Worm (Caenorhabditis elegans) whole organism, L4 larva: ENCODE measurements around the gene T10H4.13.

Experiments used
- F10B5.3 ChIP-seq: sonication (generic microtip); optimal IDR thresholded peaks from 2 replicates; lab custom pipeline; 2016; ENCODE audit warnings: mild to moderate bottlenecking, missing genetic modification characterization, missing compliant biosample characterization
- F37D6.2 ChIP-seq: sonication (generic microtip); optimal IDR thresholded peaks from 2 replicates; lab custom pipeline; 2016; ENCODE audit warnings: mild to moderate bottlenecking, missing genetic modification characterization, missing compliant biosample characterization
- R02D3.7 ChIP-seq: fragments of 150-350 bp; sonication (generic microtip); optimal IDR thresholded peaks from 3 replicates; lab custom pipeline; 2014; ENCODE audit warnings: missing biosample characterization, missing genetic modification characterization
- Y5F2A.4 ChIP-seq: fragments of 200-800 bp; sonication (Bioruptor generic); optimal IDR thresholded peaks from 2 replicates; lab custom pipeline; 2018; ENCODE audit warnings: mild to moderate bottlenecking, missing genetic modification characterization, missing compliant biosample characterization
- aha-1 ChIP-seq: fragments of 150-350 bp; peaks from one replicate; lab custom pipeline; 2014; ENCODE audit warnings: missing biosample characterization, missing genetic modification characterization
- ama-1 ChIP-seq: fragments of 150-350 bp; optimal IDR thresholded peaks from 2 replicates; lab custom pipeline; 2014; ENCODE audit warnings: inconsistent platforms, mixed read lengths
- attf-4 ChIP-seq: sonication (generic microtip); optimal IDR thresholded peaks from 3 replicates; lab custom pipeline; 2017; ENCODE audit warnings: missing biosample characterization, missing genetic modification characterization
- ceh-20 ChIP-seq: fragments of 200-800 bp; sonication (Bioruptor generic); IDR thresholded peaks from 2 replicates; pipeline ENCODE4 v1.3.6; 2022; ENCODE audit warnings: missing genetic modification reagents, missing genetic modification characterization, missing compliant biosample characterization
- ceh-28 ChIP-seq: fragments of 150-350 bp; optimal IDR thresholded peaks from 2 replicates; lab custom pipeline; 2014; ENCODE audit warnings: missing biosample characterization, missing genetic modification reagents, missing genetic modification characterization
- ceh-44 ChIP-seq: fragments of 200-800 bp; sonication (Bioruptor generic); IDR thresholded peaks from 2 replicates; pipeline ENCODE4 v1.3.6; 2022; ENCODE audit warnings: missing genetic modification reagents, missing genetic modification characterization, missing compliant biosample characterization
- cey-2 ChIP-seq: sonication (generic microtip); optimal IDR thresholded peaks from 3 replicates; lab custom pipeline; 2017; ENCODE audit warnings: missing genetic modification characterization, mild to moderate bottlenecking, missing compliant biosample characterization, antibody characterized with exemption, borderline replicate concordance; ENCODE audit not compliant: insufficient read depth
- ctbp-1 ChIP-seq: fragments of 200-800 bp; sonication (Bioruptor generic); IDR thresholded peaks from 2 replicates; pipeline ENCODE4 v1.3.6; 2022; ENCODE audit warnings: missing genetic modification reagents, missing genetic modification characterization, missing compliant biosample characterization
- daf-12 ChIP-seq: fragments of 150-350 bp; optimal IDR thresholded peaks from 2 replicates; lab custom pipeline; 2014; ENCODE audit warnings: missing biosample characterization, missing genetic modification reagents, missing genetic modification characterization
- daf-8 ChIP-seq: fragments of 200-800 bp; sonication (Bioruptor generic); IDR thresholded peaks from 2 replicates; pipeline ENCODE4 v1.3.6; 2022; ENCODE audit warnings: missing genetic modification characterization, missing compliant biosample characterization
- dmd-8 ChIP-seq: fragments of 200-800 bp; sonication (Bioruptor generic); IDR thresholded peaks from 2 replicates; pipeline ENCODE4 v1.3.6; 2022; ENCODE audit warnings: missing genetic modification characterization, missing compliant biosample characterization
- dve-1 ChIP-seq: sonication (generic microtip); optimal IDR thresholded peaks from 2 replicates; lab custom pipeline; 2017; ENCODE audit warnings: antibody characterized with exemption, mild to moderate bottlenecking, missing genetic modification characterization, missing compliant biosample characterization; ENCODE audit not compliant: insufficient read depth
- egl-27 ChIP-seq: sonication (generic microtip); optimal IDR thresholded peaks from 3 replicates; lab custom pipeline; 2017; ENCODE audit warnings: missing biosample characterization, missing genetic modification reagents, missing genetic modification characterization
- jun-1 ChIP-seq: fragments of 150-350 bp; optimal IDR thresholded peaks from 2 replicates; lab custom pipeline; 2014; ENCODE audit warnings: missing biosample characterization, missing genetic modification reagents, missing genetic modification characterization
- lin-1 ChIP-seq: fragments of 200-800 bp; sonication (Bioruptor generic); IDR thresholded peaks from 2 replicates; pipeline ENCODE4 v1.3.6; 2022; ENCODE audit warnings: missing genetic modification reagents, missing genetic modification characterization, missing compliant biosample characterization
- lin-39 ChIP-seq: fragments of 150-350 bp; optimal IDR thresholded peaks from 2 replicates; lab custom pipeline; 2014; ENCODE audit warnings: missing biosample characterization, missing genetic modification reagents, missing genetic modification characterization
- madf-9 ChIP-seq: fragments of 200-800 bp; sonication (Bioruptor generic); conservative IDR thresholded peaks from 2 replicates; pipeline ENCODE4 v1.3.6; 2022; ENCODE audit warnings: missing genetic modification reagents, missing genetic modification characterization, missing compliant biosample characterization
- mes-2 ChIP-seq: sonication (generic microtip); optimal IDR thresholded peaks from 2 replicates; lab custom pipeline; 2016; ENCODE audit warnings: missing genotype, mild to moderate bottlenecking, missing genetic modification characterization, missing compliant biosample characterization; ENCODE audit not compliant: poor library complexity, severe bottlenecking
- nhr-102 ChIP-seq: sonication (generic microtip); optimal IDR thresholded peaks from 2 replicates; lab custom pipeline; 2016; ENCODE audit warnings: mild to moderate bottlenecking, missing genetic modification characterization, moderate library complexity, missing compliant biosample characterization
- nhr-237 ChIP-seq: sonication (generic microtip); optimal IDR thresholded peaks from 2 replicates; lab custom pipeline; 2017; ENCODE audit warnings: missing biosample characterization, missing genetic modification characterization
- nhr-25 ChIP-seq: sonication (generic microtip); optimal IDR thresholded peaks from 2 replicates; lab custom pipeline; 2017; ENCODE audit warnings: missing genetic modification characterization, mild to moderate bottlenecking, missing compliant biosample characterization, antibody characterized with exemption, moderate library complexity, borderline replicate concordance; ENCODE audit not compliant: insufficient read depth
- nhr-28 ChIP-seq: fragments of 150-350 bp; optimal IDR thresholded peaks from 2 replicates; lab custom pipeline; 2014; ENCODE audit warnings: missing biosample characterization, missing genetic modification characterization
- nhr-41 ChIP-seq: fragments of 200-800 bp; sonication (Bioruptor generic); IDR thresholded peaks from 2 replicates; pipeline ENCODE4 v1.3.6; 2022; ENCODE audit warnings: missing genetic modification reagents, missing genetic modification characterization, missing compliant biosample characterization
- pqm-1 ChIP-seq: sonication (generic microtip); optimal IDR thresholded peaks from 2 replicates; lab custom pipeline; 2017; ENCODE audit warnings: missing biosample characterization, missing genetic modification characterization
- rbr-2 ChIP-seq: sonication (generic microtip); optimal IDR thresholded peaks from 2 replicates; lab custom pipeline; 2016; ENCODE audit warnings: missing genotype, missing genetic modification characterization, missing compliant biosample characterization
- snpc-1.2 ChIP-seq: fragments of 200-800 bp; sonication (Bioruptor generic); IDR thresholded peaks from 2 replicates; pipeline ENCODE4 v1.3.6; 2022; ENCODE audit warnings: missing genetic modification reagents, missing genetic modification characterization, missing compliant biosample characterization
- unc-62 ChIP-seq, 3 experiments: fragments of 150-350 bp in 1 of 3; sonication (generic microtip); optimal IDR thresholded peaks in 2 of 3; peaks in 1 of 3; 1 replicate in 1 of 3; 2 replicates in 2 of 3; lab custom pipeline; 2014 to 2017; ENCODE audit warnings: missing biosample characterization in 3 of 3, missing genetic modification characterization in 3 of 3, missing genetic modification reagents in 3 of 3, missing genotype in 1 of 3
- zfp-3 ChIP-seq: fragments of 200-800 bp; sonication (Bioruptor generic); conservative IDR thresholded peaks from 2 replicates; pipeline ENCODE4 v1.3.6; 2022; ENCODE audit warnings: missing genetic modification reagents, missing genetic modification characterization, missing compliant biosample characterization
- zip-11 ChIP-seq: fragments of 200-800 bp; sonication (Bioruptor generic); IDR thresholded peaks from 2 replicates; pipeline ENCODE4 v1.3.6; 2022; ENCODE audit warnings: missing genetic modification characterization, missing compliant biosample characterization

Gene T10H4.13

ce11 chrV:15238552-15238951 is 28.8 kb downstream of the T10H4.13 start, which contains the start of gene srw-12:
TSS of gene srw-12 (minus strand) at chrV:15238652.
- no peak for TF ChIP-seq daf-8 (GFP tag; lab: Robert Waterston, UW)
- peak in 1 of 2 experiments; percentile 33 for TF ChIP-seq unc-62 (GFP tag; optimal IDR thresholded peaks at IDR 0.05 in 1 of 2; lab: Kevin White, UChicago)
- TF ChIP-seq unc-62 (tag; optimal IDR thresholded peaks at IDR 0.05; lab: Kevin White, UChicago) = no peak

DNA sequence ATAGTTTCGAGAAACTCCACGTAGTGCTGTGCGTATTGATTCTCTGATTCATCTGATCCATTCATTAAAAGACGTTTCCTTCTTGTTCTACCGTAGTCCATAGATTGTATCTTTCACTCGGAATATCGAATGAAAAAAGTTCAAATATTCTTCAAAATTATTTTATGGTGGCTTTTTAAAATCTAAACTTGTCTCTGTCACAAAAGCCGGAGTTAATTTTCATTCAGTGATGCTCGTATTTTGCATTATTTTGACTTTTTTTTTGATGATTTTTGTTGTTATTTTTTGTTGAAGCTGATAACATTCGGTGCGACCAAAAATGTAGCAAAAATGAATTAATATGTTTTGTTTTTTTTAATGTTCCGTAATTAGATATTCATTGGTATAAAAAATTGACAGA is 31.6 kb downstream of the T10H4.13 start, which contains the start of gene nhr-164:
Gene nhr-164 (minus strand): TSS at position 101 of the 400 bp plus-strand sequence.
- no peak for TF ChIP-seq jun-1 (tag; lab: Kevin White, UChicago)
- TF ChIP-seq ctbp-1 = no peak
- TF ChIP-seq ama-1 (lab: Kevin White, UChicago) = no peak

ce11 chrV:15232200-15232599 is 35.1 kb downstream of the T10H4.13 start, which contains the start of gene srw-13:
TSS of gene srw-13 (plus strand) at chrV:15232500.
- no peak for TF ChIP-seq jun-1 (tag; lab: Kevin White, UChicago)
- TF ChIP-seq R02D3.7 (tag; lab: Kevin White, UChicago) = no peak
- TF ChIP-seq nhr-41 (GFP tag; lab: Robert Waterston, UW) = no peak
- no peak for TF ChIP-seq nhr-28
- no peak for TF ChIP-seq mes-2 (tag; lab: Kevin White, UChicago)
- peak; percentile 29 for TF ChIP-seq aha-1
- no peak for TF ChIP-seq snpc-1.2 (GFP tag; lab: Robert Waterston, UW)
- TF ChIP-seq, all 104 proteins: peak for 1

- TF ChIP-seq dve-1 (no peak), lin-39 (tag; lab: Kevin White, UChicago) (no peak), attf-4 (tag; lab: Kevin White, UChicago) (no peak), nhr-41 (GFP tag; lab: Robert Waterston, UW) (no peak), F10B5.3 (no peak), nhr-237 (no peak), zfp-3 (GFP tag; lab: Robert Waterston, UW) (no peak)
- TF ChIP-seq, all 104 proteins: peak for 0
Measured at ce11 chrV:15230243-15230642, 37.1 kb downstream of the T10H4.13 start, which contains the start of gene srw-15. TSS of gene srw-15 (plus strand) at chrV:15230543.

DNA sequence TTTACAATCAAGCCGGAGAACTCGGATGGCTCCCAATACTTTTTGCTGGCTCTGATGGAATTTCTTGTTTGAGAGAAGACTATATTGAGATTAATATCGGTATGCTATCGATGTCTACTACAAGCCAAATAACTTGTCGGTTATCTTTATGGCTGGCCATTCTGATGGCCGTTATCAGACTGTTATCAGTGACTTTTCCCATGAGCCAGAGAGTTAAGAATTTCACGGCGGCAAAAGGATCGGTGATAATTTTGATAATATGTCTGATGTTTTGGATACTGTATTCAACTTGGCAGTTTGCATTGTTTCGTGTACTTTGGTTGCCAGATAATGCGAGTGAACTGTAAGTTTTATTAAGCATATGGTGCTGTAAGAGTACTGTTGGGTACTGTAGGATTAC is 41.1 kb downstream of the T10H4.13 start:
- peak; percentile 41 for TF ChIP-seq pqm-1 (tag; lab: Kevin White, UChicago)
- no peak for TF ChIP-seq aha-1

ce11 chrV:15225650-15226049 is 41.7 kb downstream of the T10H4.13 start, which contains the start of gene srw-14:
TSS of gene srw-14 (plus strand) at chrV:15225950.
- TF ChIP-seq rbr-2 (tag; lab: Kevin White, UChicago) (no peak), jun-1 (tag; lab: Kevin White, UChicago) (no peak), dve-1 (no peak), ceh-28 (tag; lab: Kevin White, UChicago) (no peak), nhr-25 (tag; lab: Kevin White, UChicago) (no peak), lin-1 (no peak), dmd-8 (GFP tag; lab: Robert Waterston, UW) (no peak), madf-9 (GFP tag; lab: Robert Waterston, UW) (no peak), daf-12 (tag; lab: Kevin White, UChicago) (no peak), nhr-102 (tag; lab: Kevin White, UChicago) (no peak), egl-27 (no peak), cey-2 (tag; lab: Kevin White, UChicago) (no peak), F37D6.2 (tag; lab: Kevin White, UChicago) (no peak), ceh-20 (GFP tag; lab: Robert Waterston, UW) (no peak), Y5F2A.4 (GFP tag; lab: Kevin White, UChicago) (no peak), ceh-44 (GFP tag; lab: Robert Waterston, UW) (no peak), zip-11 (no peak)
